Worm (Caenorhabditis elegans): Measurements from ENCODE around the gene set-3.

Gene set-3

ce11 chrIII:9717243-9717642 is 22.9 kb upstream of the set-3 start (continued):
- no peak for TF ChIP-seq skn-1 (tag; optimal IDR thresholded peaks at IDR 0.05)
- no peak; the same call in 1 of the 2 replicates for TF ChIP-seq hmg-1.1 (GFP tag; IDR thresholded peaks at IDR 0.05)
- TF ChIP-seq unc-62 (GFP tag; optimal IDR thresholded peaks at IDR 0.05 in 1 of 2): peak in 1 of 2 experiments; percentile 35
- no peak for TF ChIP-seq unc-62 (tag; optimal IDR thresholded peaks at IDR 0.05)
- TF ChIP-seq daf-12 (tag; optimal IDR thresholded peaks at IDR 0.05): no peak
- TF ChIP-seq zfp-3 (GFP tag; conservative IDR thresholded peaks at IDR 0.05): no peak
- no peak for TF ChIP-seq nhr-10 (tag; optimal IDR thresholded peaks at IDR 0.05)
- peak; percentile 94 for TF ChIP-seq ama-1 (optimal IDR thresholded peaks at IDR 0.05)
- no peak for TF ChIP-seq arid-1 (GFP tag; conservative IDR thresholded peaks at IDR 0.05)

- TF ChIP-seq nhr-41 (GFP tag; IDR thresholded peaks at IDR 0.05): no peak
- TF ChIP-seq lin-39 (tag; optimal IDR thresholded peaks at IDR 0.05): no peak
- TF ChIP-seq lsy-2 (tag; optimal IDR thresholded peaks at IDR 0.05): peak in 1 of 2 experiments; percentile 16
- no peak for TF ChIP-seq ama-1 (optimal IDR thresholded peaks at IDR 0.05)
- TF ChIP-seq pqm-1 (tag; optimal IDR thresholded peaks at IDR 0.05): peak; percentile 13
- no peak for TF ChIP-seq lim-7 (GFP tag; IDR thresholded peaks at IDR 0.05)
- no peak for TF ChIP-seq tra-1 (GFP tag; IDR thresholded peaks at IDR 0.05)
- TF ChIP-seq dve-1 (tag; optimal IDR thresholded peaks at IDR 0.05; ENCODE audit: insufficient read depth): peak; percentile 73
- TF ChIP-seq ceh-20 (GFP tag; IDR thresholded peaks at IDR 0.05): no peak
- TF ChIP-seq daf-16 (GFP tag; optimal IDR thresholded peaks at IDR 0.05): no peak
- TF ChIP-seq daf-16 (tag; optimal IDR thresholded peaks at IDR 0.05): peak; percentile 53
- TF ChIP-seq ztf-7 (tag; optimal IDR thresholded peaks at IDR 0.05): peak; percentile 61
- TF ChIP-seq mdt-29 (GFP tag; IDR thresholded peaks at IDR 0.05): no peak
- TF ChIP-seq Y48G9A.11 (GFP tag; IDR thresholded peaks at IDR 0.05): no peak
- TF ChIP-seq sdz-12 (GFP tag; optimal IDR thresholded peaks at IDR 0.05): no peak
- no peak for TF ChIP-seq saeg-2 (GFP tag; IDR thresholded peaks at IDR 0.05)
- TF ChIP-seq lin-13 (GFP tag; optimal IDR thresholded peaks at IDR 0.05): no peak
- peak; percentile 62 for TF ChIP-seq dmd-6 (GFP tag; IDR thresholded peaks at IDR 0.05)
- no peak for TF ChIP-seq F26F4.8 (GFP tag; conservative IDR thresholded peaks at IDR 0.05)
- TF ChIP-seq T26A8.4 (GFP tag; IDR thresholded peaks at IDR 0.05): no peak
- TF ChIP-seq php-3 (GFP tag; IDR thresholded peaks at IDR 0.05): no peak
- no peak for TF ChIP-seq hlh-11 (tag; optimal IDR thresholded peaks at IDR 0.05)
- TF ChIP-seq madf-5 (GFP tag; IDR thresholded peaks at IDR 0.05): no peak
- TF ChIP-seq nhr-10 (tag; optimal IDR thresholded peaks at IDR 0.05): no peak
- no peak for TF ChIP-seq attf-4 (tag; optimal IDR thresholded peaks at IDR 0.05)
- TF ChIP-seq arid-1 (GFP tag; conservative IDR thresholded peaks at IDR 0.05): no peak
- TF ChIP-seq ceh-82 (tag; optimal IDR thresholded peaks at IDR 0.05): no peak
- no peak for TF ChIP-seq unc-39 (tag; optimal IDR thresholded peaks at IDR 0.05)
- no peak for TF ChIP-seq unc-130 (GFP tag; optimal IDR thresholded peaks at IDR 0.05)
- peak; percentile 49 for TF ChIP-seq nhr-28 (tag; optimal IDR thresholded peaks at IDR 0.05)
- no peak for TF ChIP-seq Y5F2A.4 (GFP tag; optimal IDR thresholded peaks at IDR 0.05)
- TF ChIP-seq F10B5.3 (tag; optimal IDR thresholded peaks at IDR 0.05): no peak
- TF ChIP-seq zag-1 (tag; optimal IDR thresholded peaks at IDR 0.05): no peak
These were observed 20.4 kb upstream of the set-3 start for ce11 chrIII:9714731-9715130.

ce11 chrIII:9713862-9714261 is 19.5 kb upstream of the set-3 start, which contains the start of gene ncx-6:
Gene ncx-6 (minus strand): TSS chrIII:9713949.
- TF ChIP-seq nhr-76 (tag; optimal IDR thresholded peaks at IDR 0.05) (no peak), tag-97 (GFP tag; IDR thresholded peaks at IDR 0.05) (no peak), mdt-29 (GFP tag; IDR thresholded peaks at IDR 0.05) (no peak), unc-39 (tag; optimal IDR thresholded peaks at IDR 0.05) (no peak), dmd-8 (GFP tag; IDR thresholded peaks at IDR 0.05) (no peak), spr-1 (tag; optimal IDR thresholded peaks at IDR 0.05) (no peak), hif-1 (tag; optimal IDR thresholded peaks at IDR 0.05) (no peak), mdl-1 (tag; optimal IDR thresholded peaks at IDR 0.05) (no peak), mxl-3 (GFP tag; optimal IDR thresholded peaks at IDR 0.05) (no peak), ceh-28 (tag; optimal IDR thresholded peaks at IDR 0.05) (no peak), nhr-42 (GFP tag; IDR thresholded peaks at IDR 0.05) (no peak), pha-4 (GFP tag; IDR thresholded peaks at IDR 0.05) (no peak), pha-4 (tag; optimal IDR thresholded peaks at IDR 0.05) (no peak), attf-4 (tag; optimal IDR thresholded peaks at IDR 0.05) (no peak), ceh-44 (GFP tag; IDR thresholded peaks at IDR 0.05) (no peak), daf-16 (GFP tag; optimal IDR thresholded peaks at IDR 0.05) (no peak), daf-16 (tag; optimal IDR thresholded peaks at IDR 0.05) (peak; percentile 83), dve-1 (tag; optimal IDR thresholded peaks at IDR 0.05; ENCODE audit: insufficient read depth) (peak; percentile 63), ama-1 (optimal IDR thresholded peaks at IDR 0.05) (no peak)
